Fruit fly (Drosophila melanogaster) Kc167 (cell line): Measurements from ENCODE around the gene CG13984.

Experiments
- Myc ChIP-seq: fragments of >200 bp; optimal IDR thresholded peaks from 2 replicates; lab custom pipeline; 2017; ENCODE audit warnings: missing external identifiers
- Sin3A ChIP-seq: fragments of >200 bp; optimal IDR thresholded peaks from 2 replicates; lab custom pipeline; 2018; ENCODE audit warnings: missing external identifiers
- h ChIP-seq: fragments of >200 bp; optimal IDR thresholded peaks from 3 replicates; lab custom pipeline; 2018; ENCODE audit warnings: missing external identifiers
- insv ChIP-seq: fragments of >200 bp; optimal IDR thresholded peaks from 3 replicates; lab custom pipeline; 2018; ENCODE audit warnings: missing external identifiers
- psq ChIP-seq: fragments of >200 bp; optimal IDR thresholded peaks from 2 replicates; lab custom pipeline; 2017; ENCODE audit warnings: missing external identifiers
- ttk ChIP-seq: sonication (Bioruptor generic); optimal IDR thresholded peaks from 2 replicates; lab custom pipeline; 2017; ENCODE audit warnings: missing external identifiers

CG13984 gene

DNA sequence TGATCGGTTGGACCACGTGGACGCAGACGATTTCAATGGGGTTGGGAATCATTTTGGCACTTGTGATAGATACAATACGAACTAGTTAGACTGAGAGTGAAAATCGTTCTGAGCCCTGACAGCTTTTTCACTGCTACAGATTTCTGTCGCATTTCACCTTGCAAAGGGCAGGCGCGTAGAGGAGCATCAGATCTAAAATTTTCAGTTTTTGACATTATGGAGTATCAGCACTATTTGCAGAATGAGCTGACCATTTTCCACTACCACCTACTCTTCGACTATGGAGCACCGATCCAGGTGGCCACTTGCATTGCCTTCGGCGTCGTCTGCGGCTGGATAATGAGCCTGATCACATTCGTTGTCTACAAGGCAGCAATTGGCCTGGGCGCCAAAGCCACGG lies at the start of gene CG13984, which contains the start of gene CG43922:
CG13984 (plus strand) TSS at position 169 of the 400 bp plus-strand sequence.
CG43922 (minus strand) TSS at position 101 of the 400 bp plus-strand sequence.
- no peak for TF ChIP-seq Myc
- TF ChIP-seq psq (lab: Kevin White, UChicago) = no peak
- no peak for TF ChIP-seq ttk (lab: Kevin White, UChicago)
- no peak for TF ChIP-seq Sin3A (lab: Kevin White, UChicago)
- TF ChIP-seq h = no peak
- no peak for TF ChIP-seq insv

DNA sequence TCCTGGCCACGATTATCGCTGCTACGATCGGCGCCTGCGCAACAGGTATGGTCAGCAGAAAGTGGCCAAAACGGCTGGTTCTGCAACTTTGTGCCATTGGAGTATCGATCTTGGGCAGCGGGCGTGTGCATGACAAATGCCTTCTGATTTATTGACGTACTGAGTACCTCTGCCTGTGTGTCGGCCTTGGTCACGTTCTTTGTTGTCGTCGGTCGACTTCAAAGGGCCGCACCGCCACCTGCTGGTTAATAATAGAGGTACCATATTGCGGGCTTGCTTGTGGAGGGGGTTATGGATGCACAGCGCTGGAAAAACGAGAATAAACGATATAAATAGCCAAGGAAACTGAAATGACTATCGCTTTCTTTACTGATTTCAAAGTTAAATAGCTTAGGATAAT lies 49.0 kb upstream of the CG13984 start:
- TF ChIP-seq h = no peak
- no peak for TF ChIP-seq insv
- TF ChIP-seq Sin3A (lab: Kevin White, UChicago) = no peak
- no peak for TF ChIP-seq ttk (lab: Kevin White, UChicago)
- TF ChIP-seq Myc = no peak
- TF ChIP-seq psq (lab: Kevin White, UChicago) = no peak

DNA sequence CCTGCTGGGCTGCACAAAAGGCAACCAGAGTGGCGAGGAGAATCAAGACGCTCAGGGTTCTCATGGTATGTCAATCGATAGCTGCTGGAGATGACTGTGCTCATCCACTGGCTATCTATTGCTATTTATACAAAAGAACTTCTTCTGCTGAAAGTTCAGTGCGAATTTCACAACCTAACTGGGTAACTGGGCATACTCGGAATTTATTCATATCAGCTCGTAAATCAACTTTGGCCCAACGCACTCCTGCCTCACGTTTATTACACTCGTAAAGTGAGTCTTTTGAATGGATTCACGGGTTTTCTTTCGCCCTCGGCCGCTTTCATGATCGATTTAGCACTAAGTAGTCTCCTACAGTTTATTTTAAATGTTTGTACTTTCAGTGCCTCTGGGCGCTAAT lies 44.2 kb upstream of the CG13984 start, which contains the start of gene CG13983:
CG13983 (minus strand) TSS at position 101 of the 400 bp plus-strand sequence.
- TF ChIP-seq insv (no peak), Myc (no peak), h (no peak), psq (lab: Kevin White, UChicago) (no peak), Sin3A (lab: Kevin White, UChicago) (no peak), ttk (lab: Kevin White, UChicago) (no peak)

DNA sequence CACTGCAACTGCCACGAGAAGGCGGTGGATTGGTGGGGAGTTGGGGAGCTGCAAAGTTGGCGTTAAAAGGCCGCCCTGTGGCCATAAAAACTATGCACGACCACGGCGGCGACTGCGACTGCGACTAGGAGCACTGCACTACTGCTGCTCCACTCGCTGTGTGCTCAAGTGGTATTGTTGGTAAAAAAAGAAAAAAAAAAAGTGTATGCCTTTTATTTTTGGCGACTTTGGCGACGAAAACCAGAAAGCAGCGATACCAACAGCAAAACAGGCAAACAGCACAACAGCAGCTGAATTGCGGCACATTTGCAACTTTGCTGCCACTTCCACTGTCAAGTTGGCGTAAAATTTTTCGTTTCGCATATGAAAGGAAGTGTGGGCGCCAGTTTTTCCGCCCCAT lies 37.2 kb upstream of the CG13984 start:
- TF ChIP-seq Myc (no peak), psq (lab: Kevin White, UChicago) (no peak), insv (no peak), h (no peak), ttk (lab: Kevin White, UChicago) (no peak), Sin3A (lab: Kevin White, UChicago) (no peak)

DNA sequence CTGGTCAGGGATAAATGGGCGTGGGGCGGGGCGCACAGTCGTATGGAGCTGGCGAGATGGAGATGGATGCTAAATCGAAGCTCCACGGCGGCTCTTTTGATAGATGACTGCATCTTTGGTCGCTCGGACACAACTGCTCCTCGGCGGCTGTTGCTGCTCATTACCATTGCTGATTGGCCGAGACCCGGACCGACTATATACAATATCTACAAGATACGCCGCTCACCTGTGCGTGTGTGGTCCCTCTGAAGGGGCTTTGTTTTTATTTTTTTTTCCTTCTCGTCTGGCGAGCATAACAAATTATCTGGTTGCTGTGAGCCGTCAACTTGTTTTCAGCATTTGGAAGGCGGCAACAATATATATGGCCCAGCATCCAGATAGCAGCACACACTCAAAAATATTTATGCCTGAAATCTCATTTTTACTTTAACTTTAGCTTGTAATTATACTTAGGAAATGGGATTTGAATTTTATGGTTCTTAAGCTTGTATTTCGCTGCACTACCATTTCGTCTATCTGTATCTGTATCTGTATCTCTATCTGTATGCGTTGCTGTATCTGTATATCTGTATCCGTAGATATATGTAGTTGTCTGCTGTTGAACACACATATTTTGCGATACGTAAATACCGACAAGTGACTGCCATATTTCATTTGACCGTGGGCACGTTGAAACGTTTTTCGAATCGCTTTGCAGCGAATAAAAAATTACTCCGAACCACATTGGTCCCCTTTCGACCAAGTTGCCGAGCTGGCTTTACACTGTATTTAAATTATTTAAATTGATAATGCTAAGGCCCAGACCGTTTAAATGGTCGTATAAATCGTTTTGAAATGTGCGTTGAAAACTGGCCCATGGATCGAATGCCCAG lies 34.4 kb upstream of the CG13984 start:
- TF ChIP-seq insv (no peak), ttk (lab: Kevin White, UChicago) (no peak), Sin3A (lab: Kevin White, UChicago) (no peak), psq (lab: Kevin White, UChicago) (no peak), h (no peak), Myc (no peak)

DNA sequence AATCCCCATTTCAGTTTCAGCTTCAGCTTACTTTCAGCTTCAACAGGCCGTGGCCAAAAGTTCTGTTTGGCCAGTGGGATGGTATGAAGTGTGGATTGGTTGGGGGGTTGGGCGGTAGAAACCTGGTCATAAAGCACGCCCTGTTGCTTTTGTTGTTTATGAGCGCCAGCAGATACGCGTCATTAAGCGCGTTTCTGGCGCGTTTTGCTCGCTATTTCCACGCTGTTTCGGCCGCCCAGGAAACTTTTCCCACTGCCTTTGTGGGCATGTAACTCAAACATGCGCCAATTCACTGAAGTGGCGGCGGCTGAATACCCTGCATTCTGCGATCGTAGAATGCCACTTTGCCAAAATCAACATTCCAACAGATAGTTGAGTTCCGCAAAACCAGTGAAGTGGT lies 32.6 kb upstream of the CG13984 start:
- TF ChIP-seq ttk (lab: Kevin White, UChicago) = no peak
- no peak for TF ChIP-seq h
- no peak for TF ChIP-seq Sin3A (lab: Kevin White, UChicago)
- TF ChIP-seq psq (lab: Kevin White, UChicago) = no peak
- no peak for TF ChIP-seq insv
- no peak for TF ChIP-seq Myc

DNA sequence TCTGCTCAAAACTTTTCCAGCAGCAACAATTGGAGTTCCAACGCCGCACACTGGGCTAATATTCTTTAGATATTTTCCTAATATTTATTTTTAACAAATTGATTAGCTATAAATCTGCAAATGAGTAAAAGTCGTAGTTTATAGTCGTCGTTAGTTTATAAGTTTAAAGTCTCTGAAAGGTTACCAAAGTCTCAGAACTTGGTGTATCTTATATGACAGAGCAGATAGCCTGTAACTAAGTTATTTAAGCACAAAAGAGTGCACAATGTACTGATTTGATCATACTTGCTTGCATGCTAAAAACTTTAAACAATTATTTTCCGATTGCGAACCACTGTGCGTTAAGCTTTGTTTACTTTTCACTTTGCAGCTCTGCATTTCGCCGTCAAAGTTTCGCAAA lies 31.8 kb upstream of the CG13984 start:
- no peak for TF ChIP-seq h
- no peak for TF ChIP-seq ttk (lab: Kevin White, UChicago)
- no peak for TF ChIP-seq insv
- no peak for TF ChIP-seq Sin3A (lab: Kevin White, UChicago)

DNA sequence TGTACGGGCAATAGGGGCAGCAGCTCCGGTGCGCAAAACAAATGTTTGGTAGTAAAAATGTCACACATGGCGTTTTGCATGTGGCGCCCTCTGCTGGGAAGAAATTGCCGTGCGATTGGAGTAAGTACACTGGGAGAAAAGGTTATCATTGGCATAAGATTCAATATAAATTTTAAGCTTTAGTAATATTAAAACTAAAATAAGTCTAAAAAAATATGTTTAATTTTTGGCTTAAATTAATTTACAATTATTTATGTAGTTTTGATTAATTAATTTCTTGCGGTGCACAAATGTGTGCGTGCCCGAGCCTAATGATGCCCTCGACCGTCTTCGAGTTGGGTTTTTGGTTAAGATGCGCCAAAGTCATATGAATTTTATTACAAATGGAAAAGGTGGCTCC lies 28.3 kb upstream of the CG13984 start:
- TF ChIP-seq h (no peak), ttk (lab: Kevin White, UChicago) (no peak), psq (lab: Kevin White, UChicago) (no peak), insv (no peak), Myc (no peak)

DNA sequence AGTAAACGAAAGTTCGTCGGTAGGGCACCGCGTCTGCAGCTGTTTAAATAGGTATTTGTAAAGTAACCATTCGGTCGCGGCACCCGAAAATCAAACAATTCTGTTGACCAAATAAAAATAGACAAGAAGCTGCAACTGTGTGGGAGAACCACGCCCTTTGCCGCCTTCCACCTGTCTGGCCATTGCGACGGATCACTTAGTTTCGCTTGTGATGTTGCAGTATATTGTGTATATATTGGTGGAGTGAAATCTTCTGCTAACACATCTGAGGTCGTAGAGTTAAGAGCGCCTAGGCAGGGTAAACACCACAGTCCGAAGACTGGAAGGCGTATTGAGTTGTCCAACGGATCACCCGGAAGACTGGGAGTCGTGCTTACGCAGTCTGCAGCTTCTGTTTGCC lies 25.2 kb upstream of the CG13984 start:
- TF ChIP-seq ttk (lab: Kevin White, UChicago) (no peak), Myc (no peak), h (no peak), psq (lab: Kevin White, UChicago) (no peak), insv (no peak), Sin3A (lab: Kevin White, UChicago) (no peak)

DNA sequence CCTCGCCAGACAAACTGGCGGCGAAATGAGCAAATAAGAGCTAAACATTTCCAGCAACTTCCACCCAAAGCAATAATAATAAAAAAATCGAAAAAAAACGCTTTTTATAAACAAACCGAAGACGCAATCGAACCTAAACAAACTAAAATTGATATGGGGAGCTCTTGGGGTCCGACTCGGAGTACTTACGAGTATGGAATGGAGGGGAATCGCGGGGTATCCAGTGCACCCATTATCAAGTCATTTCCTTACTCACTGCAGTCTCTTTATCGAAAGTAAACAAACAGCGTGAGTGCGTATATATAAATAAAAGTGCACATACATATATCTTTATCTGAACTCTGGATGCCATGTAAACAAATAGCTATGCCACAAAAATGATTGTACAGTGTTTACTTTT lies 17.0 kb upstream of the CG13984 start:
- TF ChIP-seq h (no peak), ttk (lab: Kevin White, UChicago) (no peak), Sin3A (lab: Kevin White, UChicago) (no peak), Myc (no peak), psq (lab: Kevin White, UChicago) (no peak), insv (no peak)

DNA sequence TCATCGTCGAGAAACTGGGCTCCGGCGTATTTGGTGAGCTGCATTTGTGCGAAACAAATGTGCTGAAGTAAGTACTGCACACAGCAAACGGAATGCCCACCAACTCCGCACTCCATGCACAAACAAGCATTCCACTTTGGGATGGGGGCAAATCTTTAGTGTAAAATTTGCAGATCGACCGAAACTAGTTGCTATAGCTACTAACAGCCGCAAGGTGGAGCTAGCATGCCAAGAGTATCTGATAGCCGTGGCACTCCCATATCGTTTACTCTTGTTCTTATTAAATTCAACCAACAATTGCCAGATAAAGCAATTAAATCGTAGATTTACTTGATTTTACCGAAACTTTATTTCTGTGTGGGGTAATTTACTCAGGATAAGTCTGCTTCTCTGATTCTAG lies 7.0 kb upstream of the CG13984 start:
- no peak for TF ChIP-seq psq (lab: Kevin White, UChicago)
- no peak for TF ChIP-seq ttk (lab: Kevin White, UChicago)
- TF ChIP-seq h = no peak
- TF ChIP-seq Myc = no peak
- no peak for TF ChIP-seq Sin3A (lab: Kevin White, UChicago)
- TF ChIP-seq insv = no peak

DNA sequence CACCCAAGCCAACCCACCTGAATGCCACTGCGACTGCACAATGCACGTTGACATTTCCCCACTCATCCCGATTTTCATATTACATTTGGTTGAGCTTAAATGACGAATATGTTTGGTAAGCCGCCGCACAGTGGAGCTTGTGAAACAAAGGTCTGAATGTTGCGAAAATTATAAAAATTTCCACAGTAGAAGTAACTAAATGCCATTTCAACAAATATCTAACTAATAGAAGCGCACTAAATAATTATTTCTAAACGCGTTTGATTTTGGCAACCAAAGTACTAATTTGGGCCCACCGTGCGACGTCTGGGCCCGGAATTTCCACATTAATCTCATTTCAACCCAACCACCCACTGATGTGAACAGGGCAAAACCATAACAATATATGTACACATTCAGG lies 1.7 kb upstream of the CG13984 start:
- TF ChIP-seq ttk (lab: Kevin White, UChicago) (no peak), Myc (no peak), psq (lab: Kevin White, UChicago) (no peak), insv (no peak), h (no peak), Sin3A (lab: Kevin White, UChicago) (no peak)

DNA sequence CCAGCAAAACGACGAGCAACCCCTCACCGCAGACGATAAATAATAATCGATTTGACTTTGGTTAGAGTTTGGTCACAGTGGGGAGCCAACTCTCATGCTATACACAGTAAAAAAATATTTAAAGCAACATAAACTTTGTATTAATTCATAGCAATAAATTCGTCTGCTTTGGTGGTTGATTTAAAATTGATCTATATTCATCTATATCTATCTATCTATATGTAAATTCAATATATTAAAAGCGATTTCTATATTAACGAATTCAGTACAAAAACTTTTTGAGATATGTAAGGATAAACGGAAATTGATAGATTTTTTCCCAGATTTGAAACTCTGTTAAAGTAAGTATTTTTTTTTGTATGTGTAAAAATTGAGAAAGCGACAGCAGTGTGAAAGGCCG lies 1.3 kb downstream of the CG13984 start:
- TF ChIP-seq psq (lab: Kevin White, UChicago) (no peak), Sin3A (lab: Kevin White, UChicago) (no peak), ttk (lab: Kevin White, UChicago) (no peak), Myc (no peak), insv (no peak), h (no peak)
